Worm (Caenorhabditis elegans): ENCODE results near the gene dmsr-3.
"Not testable (repeated sequence)": the region's sequence is repeated elsewhere in the genome, so short reads cannot be mapped to it uniquely, and the experiment has no call there.

The dmsr-3 gene

DNA sequence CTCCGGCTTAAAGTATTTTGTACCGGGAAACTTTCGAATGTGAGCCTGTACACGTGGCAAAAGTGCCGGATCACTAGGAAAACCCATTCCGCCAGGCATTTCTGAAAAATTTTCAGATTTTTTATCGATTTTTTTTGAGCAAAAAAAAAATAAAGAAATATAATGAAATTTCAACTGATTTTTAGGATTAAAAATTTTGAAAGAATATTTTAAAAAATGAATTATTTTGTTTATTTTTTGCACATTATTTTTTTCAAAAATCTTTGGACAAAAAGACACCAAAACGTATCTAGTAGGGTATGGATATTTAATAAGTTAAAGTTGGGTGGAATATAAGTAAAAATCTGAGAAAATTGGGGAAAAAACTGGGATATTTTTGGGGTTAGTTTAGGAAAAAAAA is 35.2 kb downstream of the dmsr-3 start, which contains the start of gene mac-1:
Gene mac-1, minus strand, starts transcription at position 101 of the 400 bp plus-strand sequence.
- TF ChIP-seq nhr-48 (tag; optimal IDR thresholded peaks at IDR 0.05), result no peak

- peak; percentile 84 for TF ChIP-seq set-16 (GFP tag; IDR thresholded peaks at IDR 0.05)
- TF ChIP-seq lin-39 (tag; optimal IDR thresholded peaks at IDR 0.05), result no peak
- no peak for TF ChIP-seq ZK337.2 (GFP tag; IDR thresholded peaks at IDR 0.05)
- TF ChIP-seq dmd-9 (GFP tag; IDR thresholded peaks at IDR 0.05), result 0 out of 2 replicates have a peak, but pooled peaks have one; percentile 13
- no peak for TF ChIP-seq ceh-32 (tag; optimal IDR thresholded peaks at IDR 0.05; ENCODE audit: poor library complexity)
- TF ChIP-seq ztf-7 (tag; optimal IDR thresholded peaks at IDR 0.05), result no peak
Observed at ce11 chrII:13316630-13317029, 39.4 kb downstream of the dmsr-3 start.

DNA sequence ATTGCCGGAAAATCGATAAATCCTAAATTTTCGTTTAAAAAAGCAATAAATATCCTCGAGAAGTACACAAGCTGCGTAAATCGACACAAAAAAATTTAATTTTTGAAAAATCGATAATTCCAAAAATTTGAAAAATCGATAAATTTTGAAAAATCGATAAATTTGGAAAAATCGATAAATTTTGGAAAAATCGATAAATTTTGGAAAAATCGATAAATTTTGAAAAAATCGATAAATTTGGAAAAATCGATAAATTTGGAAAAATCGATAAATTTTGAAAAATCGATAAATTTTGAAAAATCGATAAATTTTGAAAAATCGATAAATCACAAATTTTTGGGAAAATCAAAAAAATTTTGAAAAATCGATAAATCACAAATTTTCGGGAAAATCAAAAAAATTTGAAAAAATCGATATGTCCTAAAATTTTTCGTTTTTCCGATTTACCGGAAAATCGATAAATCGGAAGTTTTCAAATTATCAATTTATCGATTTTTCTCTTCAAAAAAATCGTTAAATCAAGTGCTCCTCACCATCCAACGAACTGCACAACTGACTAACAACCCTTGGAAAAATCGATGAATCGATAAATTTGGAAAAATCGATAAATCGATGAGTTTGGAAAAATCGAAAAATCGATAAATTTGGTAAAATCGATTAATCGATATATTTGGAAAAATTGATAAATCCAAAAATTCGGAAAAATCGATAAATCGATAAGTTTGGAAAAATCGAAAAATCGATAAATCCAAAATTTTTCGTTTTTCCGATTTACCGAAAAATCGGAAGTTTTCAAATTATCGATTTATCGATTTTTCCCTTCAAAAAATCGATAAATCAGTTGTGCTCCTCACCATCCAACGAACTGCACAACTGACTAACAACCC is 40.1 kb downstream of the dmsr-3 start:
- no peak for TF ChIP-seq nhr-111 (GFP tag; optimal IDR thresholded peaks at IDR 0.05)
- TF ChIP-seq ceh-28 (tag; optimal IDR thresholded peaks at IDR 0.05), result peak; percentile 100

ce11 chrII:13310230-13310629 is 45.8 kb downstream of the dmsr-3 start:
- TF ChIP-seq zip-11 (GFP tag; IDR thresholded peaks at IDR 0.05), result no peak
- TF ChIP-seq ceh-44 (GFP tag; IDR thresholded peaks at IDR 0.05), result no peak
- TF ChIP-seq nhr-237 (tag; optimal IDR thresholded peaks at IDR 0.05), result no peak
- TF ChIP-seq aha-1 (tag), result peak; percentile 89
- TF ChIP-seq spr-3 (GFP tag; optimal IDR thresholded peaks at IDR 0.05), result no peak
- no peak for TF ChIP-seq unc-39 (tag; optimal IDR thresholded peaks at IDR 0.05)
- TF ChIP-seq spr-1 (tag; optimal IDR thresholded peaks at IDR 0.05), result no peak
- peak in 1 of 2 experiments; percentile 51 for TF ChIP-seq unc-62 (GFP tag; optimal IDR thresholded peaks at IDR 0.05 in 1 of 2)
- TF ChIP-seq unc-62 (tag; optimal IDR thresholded peaks at IDR 0.05), result no peak
- no peak for TF ChIP-seq dve-1 (tag; optimal IDR thresholded peaks at IDR 0.05; ENCODE audit: insufficient read depth)

DNA sequence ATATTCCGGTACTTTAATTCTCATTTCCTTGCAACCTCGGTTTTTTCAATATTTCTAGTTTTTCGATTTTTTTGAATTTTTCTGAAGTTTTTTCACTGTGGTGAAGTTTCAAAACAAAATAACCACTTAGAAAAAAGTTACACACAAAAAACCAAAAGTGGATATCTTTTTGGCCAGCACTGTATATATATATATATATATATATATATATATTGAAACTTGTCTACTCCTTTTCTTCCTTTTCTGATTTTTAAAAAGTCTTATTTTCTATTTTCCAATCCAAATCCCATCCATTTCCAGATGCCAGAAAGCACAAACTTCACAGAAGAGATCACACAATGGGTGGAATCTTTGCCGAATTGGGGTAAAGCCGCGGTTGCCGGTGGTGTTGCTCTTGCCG is 47.0 kb downstream of the dmsr-3 start, which contains the start of gene faxc-2:
Gene faxc-2, plus strand, starts transcription at position 301 of the 400 bp plus-strand sequence.
- TF ChIP-seq F10B5.3 (tag; optimal IDR thresholded peaks at IDR 0.05); Y48G9A.11 (GFP tag; IDR thresholded peaks at IDR 0.05); nhr-41 (GFP tag; IDR thresholded peaks at IDR 0.05): not testable (repeated sequence)

DNA sequence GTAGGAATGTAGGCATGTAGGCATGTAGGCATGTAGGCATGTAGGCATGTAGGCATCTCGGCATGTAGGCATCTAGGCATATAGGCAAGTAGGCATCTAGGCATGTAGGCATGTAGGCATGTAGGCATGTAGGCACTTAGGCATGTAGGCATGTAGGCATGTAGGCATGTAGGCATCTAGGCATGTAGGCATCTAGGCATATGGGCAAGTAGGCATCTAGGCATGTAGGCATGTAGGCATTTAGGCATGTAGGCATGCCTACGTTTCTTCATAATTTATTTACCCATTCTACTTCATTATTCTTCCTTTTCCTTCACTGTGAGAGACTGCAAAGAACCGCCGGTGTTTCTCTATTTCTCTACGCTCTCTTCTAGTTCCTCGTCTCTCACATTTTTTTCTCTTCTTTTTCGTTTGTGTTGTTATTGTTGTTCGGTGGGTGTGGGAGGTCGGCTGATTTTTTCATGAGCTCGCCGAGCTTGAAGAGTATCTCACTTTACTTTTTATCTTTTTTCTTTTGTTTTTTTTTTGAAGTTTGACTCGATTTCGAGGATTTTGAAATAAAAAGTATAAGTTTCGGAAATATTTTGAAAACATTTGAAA is 51.6 kb downstream of the dmsr-3 start:
- TF ChIP-seq R02D3.7 (tag; optimal IDR thresholded peaks at IDR 0.05) (no peak), ceh-44 (GFP tag; IDR thresholded peaks at IDR 0.05) (no peak), ces-1 (GFP tag; optimal IDR thresholded peaks at IDR 0.05) (no peak), lim-7 (GFP tag; IDR thresholded peaks at IDR 0.05) (no peak), mep-1 (tag; optimal IDR thresholded peaks at IDR 0.05) (peak; percentile 3), tra-1 (GFP tag; IDR thresholded peaks at IDR 0.05) (0 out of 2 replicates have a peak, but pooled peaks have one; percentile 25), nhr-28 (tag; optimal IDR thresholded peaks at IDR 0.05) (peak; percentile 16), saeg-2 (GFP tag; IDR thresholded peaks at IDR 0.05) (no peak), nhr-76 (tag; optimal IDR thresholded peaks at IDR 0.05) (no peak), daf-16 (GFP tag; optimal IDR thresholded peaks at IDR 0.05) (no peak), daf-16 (tag; optimal IDR thresholded peaks at IDR 0.05) (peak; percentile 17), T20F7.1 (GFP tag; optimal IDR thresholded peaks at IDR 0.05) (no peak), lsy-2 (tag; optimal IDR thresholded peaks at IDR 0.05) (peak in 1 of 2 experiments; percentile 43), F26F4.8 (GFP tag; conservative IDR thresholded peaks at IDR 0.05) (0 out of 2 replicates have a peak, but pooled peaks have one; percentile 45), hlh-30 (tag; optimal IDR thresholded peaks at IDR 0.05; ENCODE audit: insufficient read depth) (peak; percentile 62), gei-8 (GFP tag; optimal IDR thresholded peaks at IDR 0.05) (no peak), arid-1 (GFP tag; conservative IDR thresholded peaks at IDR 0.05) (no peak), mes-2 (tag; optimal IDR thresholded peaks at IDR 0.05; ENCODE audit: poor library complexity, severe bottlenecking) (peak; percentile 9), dmd-6 (GFP tag; IDR thresholded peaks at IDR 0.05) (0 out of 2 replicates have a peak, but pooled peaks have one; percentile 10)

Measured in whole organism, L4 larva.